Fruit fly (Drosophila melanogaster): ENCODE results near the gene CG31064.
A peak's percentile ranks its signal among the peaks of the same experiment; 100 is the strongest.

Gene CG31064

DNA sequence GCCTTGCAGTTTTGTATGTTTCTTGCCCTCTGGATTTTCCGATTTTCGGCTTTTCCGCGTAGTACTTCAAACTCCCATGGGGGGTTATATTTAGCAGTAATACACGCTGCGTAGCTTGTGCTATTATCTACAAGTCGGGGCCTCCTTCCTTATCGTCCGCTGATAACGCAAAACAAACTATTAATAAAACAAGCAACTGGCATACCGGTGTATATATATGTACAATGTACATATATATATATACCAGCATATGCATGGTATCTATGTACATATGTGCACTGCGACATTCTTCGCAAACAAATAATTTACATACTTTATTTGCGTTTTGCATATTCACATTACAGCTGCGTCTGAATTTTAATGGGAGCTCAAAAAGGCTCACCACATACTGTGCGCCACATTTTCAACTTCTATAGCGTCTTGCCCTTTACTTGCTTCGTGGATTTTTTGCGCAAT, 15.1 kb upstream of the CG31064 start:
- no peak for TF ChIP-seq CG17801 (GFP tag; optimal IDR thresholded peaks at IDR 0.05; ENCODE audit: partially characterized antibody)

DNA sequence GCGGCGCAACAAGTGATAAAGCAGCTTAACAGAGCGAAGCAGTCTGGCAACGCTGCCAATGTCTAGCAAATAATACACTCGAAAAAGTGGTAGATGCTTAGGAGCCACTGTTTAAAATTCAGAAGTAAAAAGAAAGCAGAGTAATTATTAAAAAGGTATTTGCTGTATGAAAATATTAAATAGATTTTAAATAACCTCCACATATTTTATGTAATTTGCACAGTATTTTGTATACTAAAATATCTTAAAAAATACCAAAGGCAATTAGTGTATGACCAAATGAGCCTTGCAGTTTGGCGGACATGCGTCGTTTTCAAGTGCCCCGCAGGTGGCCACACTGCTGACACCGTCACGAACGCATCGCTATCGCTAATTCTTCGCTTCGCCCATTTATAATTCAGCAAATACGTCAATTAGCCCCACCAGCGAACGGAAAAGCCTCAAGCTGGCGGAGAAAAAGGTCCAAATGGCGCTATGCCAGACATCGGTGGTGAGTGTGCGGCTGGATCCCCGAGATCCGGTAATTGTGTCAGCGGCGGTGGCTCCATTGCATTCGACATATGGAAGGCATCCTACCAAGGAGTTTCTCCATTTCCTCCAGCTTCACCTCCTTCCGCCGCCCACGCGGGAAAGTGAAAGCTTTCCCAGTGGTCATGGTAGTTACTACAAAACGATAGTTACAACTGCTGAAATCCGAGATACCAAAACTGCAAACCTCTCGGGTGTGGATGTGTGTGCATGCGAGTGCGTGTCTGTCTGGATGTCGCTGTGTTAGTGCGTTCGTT, 14.4 kb upstream of the CG31064 start, which contains the start of gene pll:
Gene pll (minus strand): TSS at position 47 of the 785 bp plus-strand sequence.
- TF ChIP-seq CG17801 (GFP tag; optimal IDR thresholded peaks at IDR 0.05; ENCODE audit: partially characterized antibody) = peak; percentile 82

DNA sequence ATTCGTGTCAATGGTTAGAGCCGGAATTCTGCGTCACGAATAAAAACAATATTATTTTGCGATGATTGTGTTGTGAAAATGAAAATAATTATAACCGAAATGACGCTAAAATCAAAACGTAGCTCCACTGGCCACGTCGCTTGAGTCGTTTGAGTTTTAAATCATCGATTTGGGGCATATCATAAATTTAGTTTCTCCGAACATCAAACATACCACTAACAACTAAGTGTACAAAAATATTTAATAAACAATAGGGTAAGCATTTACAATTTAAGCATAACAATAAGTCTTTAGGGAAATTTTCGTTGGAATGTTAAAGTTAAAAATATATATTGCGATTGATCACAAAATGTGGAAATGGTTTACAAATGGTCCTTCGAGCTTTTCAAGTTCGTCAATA, 12.0 kb upstream of the CG31064 start, which contains the start of the genes TTLL6B and TfIIA-L:
Gene TTLL6B (minus strand): TSS at position 101 of the 400 bp plus-strand sequence.
Gene TfIIA-L (plus strand): TSS at position 206 of the 400 bp plus-strand sequence.
- no peak for TF ChIP-seq CG17801 (GFP tag; optimal IDR thresholded peaks at IDR 0.05; ENCODE audit: partially characterized antibody)

DNA sequence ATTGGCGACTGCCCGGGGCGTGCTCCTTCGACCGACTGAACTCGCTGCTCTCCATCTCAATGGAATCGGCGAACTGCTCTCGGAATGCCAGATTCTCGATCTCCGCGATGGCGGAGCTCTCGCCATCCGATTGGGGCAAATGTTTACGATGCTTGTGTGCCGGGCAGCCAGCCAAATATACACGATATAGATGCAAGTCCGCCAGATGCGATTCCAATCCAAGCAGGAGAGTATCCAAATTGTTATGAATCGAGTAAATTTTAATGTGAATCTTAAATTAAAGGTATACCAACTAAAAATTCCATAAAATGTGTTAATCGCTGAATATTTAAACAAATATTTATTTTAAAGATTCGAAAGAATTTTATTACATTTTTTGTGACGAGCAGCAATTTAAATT, 9.0 kb upstream of the CG31064 start, which contains the start of gene CG5984:
Gene CG5984 (minus strand): TSS at position 101 of the 400 bp plus-strand sequence.
- no peak for TF ChIP-seq CG17801 (GFP tag; optimal IDR thresholded peaks at IDR 0.05; ENCODE audit: partially characterized antibody)

DNA sequence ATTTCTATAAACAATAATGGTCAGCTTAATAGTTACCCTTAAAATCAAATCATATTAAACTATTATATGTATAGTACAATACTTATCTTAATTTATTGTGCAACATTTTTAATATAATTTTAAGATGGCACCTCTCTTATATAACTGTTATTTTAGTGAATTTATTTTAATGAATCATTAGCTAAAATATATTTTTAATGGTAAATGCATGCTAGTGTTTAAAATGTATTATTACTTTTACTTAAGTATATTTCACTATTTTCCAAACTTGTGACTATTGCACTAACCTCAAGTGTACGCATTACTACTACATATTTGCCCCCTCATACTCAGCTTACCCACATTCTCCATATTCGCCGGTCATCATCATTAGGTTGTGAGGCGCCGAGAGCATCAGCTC, 7.4 kb upstream of the CG31064 start:
- TF ChIP-seq CG17801 (GFP tag; optimal IDR thresholded peaks at IDR 0.05; ENCODE audit: partially characterized antibody) = peak; percentile 89

DNA sequence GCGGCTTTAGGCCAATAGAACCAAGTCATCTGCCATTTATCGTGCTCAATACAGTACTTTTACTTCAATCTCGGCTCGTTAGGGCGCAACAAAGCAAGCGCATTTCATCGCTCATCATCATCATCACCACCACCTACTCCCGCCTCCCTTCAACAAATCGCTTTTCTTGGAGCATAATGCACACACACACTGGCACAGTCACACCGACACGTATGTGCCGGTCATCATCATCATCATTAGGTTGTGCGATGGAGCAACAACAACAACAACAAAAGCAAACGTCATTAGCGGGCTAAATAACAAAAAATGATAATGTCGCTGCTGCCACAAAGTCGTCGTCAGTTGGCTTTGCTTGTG, 6.5 kb upstream of the CG31064 start:
- TF ChIP-seq CG17801 (GFP tag; optimal IDR thresholded peaks at IDR 0.05; ENCODE audit: partially characterized antibody) = no peak

DNA sequence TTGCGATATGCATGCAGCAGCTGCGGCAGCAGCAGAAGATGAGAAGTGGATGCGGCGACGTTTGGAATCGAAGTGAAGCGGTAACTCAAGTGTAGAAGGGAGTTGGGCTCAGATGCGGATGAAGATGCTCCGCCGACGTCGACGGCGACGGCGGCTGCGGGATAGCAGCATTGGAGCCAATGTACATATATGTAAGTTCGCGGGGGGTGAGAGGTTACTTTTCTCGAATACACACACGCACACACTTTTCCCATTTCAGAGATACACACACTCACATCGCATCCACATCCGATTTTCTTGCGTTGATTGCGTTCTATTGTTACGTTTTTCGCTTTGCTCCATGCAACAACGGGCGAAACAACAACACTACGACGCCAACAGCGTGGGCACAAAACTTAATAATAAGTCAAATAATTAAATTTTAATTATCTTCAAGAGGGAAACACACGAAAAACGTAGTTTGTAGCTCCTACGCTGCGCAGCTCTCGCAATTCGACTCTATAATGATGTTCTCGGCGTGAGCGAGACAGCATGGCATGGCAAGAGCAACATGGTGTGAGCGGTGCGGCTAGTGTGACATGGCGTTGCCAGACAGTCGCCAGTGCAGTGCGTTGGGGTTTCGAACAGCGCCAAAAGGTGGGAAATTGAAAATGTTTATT, 6.0 kb upstream of the CG31064 start, which contains the start of gene CG18766:
Gene CG18766 (minus strand): TSS at position 508 of the 659 bp plus-strand sequence.
- no peak for TF ChIP-seq CG17801 (GFP tag; optimal IDR thresholded peaks at IDR 0.05; ENCODE audit: partially characterized antibody)

DNA sequence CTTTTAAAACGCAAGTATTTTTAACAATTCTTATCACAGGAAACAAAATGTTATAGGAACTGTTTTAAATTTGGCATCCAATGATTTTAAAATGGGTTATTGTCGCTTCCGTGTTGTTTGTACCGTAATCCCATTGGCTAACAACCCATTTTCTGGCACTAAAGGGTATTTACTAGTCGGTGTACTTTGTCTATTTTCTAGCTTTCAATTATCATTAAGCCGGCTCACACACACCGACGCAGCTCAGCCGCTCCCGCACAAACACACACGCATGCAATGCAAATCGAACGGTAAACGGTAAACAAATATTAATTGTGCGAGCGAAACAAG, 5.5 kb upstream of the CG31064 start:
- no peak for TF ChIP-seq CG17801 (GFP tag; optimal IDR thresholded peaks at IDR 0.05; ENCODE audit: partially characterized antibody)

DNA sequence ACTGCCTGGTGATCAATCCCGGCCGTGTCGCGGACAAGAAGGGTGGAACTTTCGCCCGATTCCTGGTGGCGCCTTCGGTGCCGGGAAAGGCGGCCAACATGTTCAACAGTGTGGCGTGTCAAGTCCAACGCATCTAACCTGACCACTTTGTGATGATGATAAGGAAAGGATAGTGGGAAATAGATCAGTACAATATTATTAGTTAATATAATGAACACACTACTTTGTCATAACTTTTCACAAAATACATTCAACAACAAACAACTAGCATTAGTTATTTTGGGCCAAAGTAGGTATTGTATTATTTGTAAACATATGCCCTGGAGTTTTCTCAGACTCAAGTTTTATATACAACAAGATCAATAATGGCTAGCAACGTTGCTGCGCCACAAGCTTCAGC, 2.1 kb upstream of the CG31064 start, which contains the start of gene CG17991:
Gene CG17991 (plus strand): TSS at position 301 of the 400 bp plus-strand sequence.
- no peak for TF ChIP-seq CG17801 (GFP tag; optimal IDR thresholded peaks at IDR 0.05; ENCODE audit: partially characterized antibody)

DNA sequence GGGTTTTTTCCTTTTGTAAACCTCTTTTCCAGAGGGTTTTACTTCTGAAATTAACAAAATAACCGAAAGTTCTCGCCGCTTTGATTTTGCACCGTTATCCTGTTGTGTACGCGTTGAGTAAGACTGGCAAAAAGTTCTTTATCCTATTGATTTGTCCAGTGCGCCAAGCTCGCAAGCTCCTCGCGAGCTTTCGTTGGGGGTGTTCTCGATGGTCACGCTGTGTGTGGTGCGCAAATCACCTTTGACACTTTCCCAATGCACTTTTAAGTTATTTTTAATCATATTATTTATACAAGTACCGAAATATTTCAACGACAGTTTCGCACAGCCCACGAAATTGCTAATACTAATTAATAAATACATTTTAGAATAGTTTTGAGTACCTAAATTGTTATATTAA, 905 bp downstream of the CG31064 start:
- no peak for TF ChIP-seq CG17801 (GFP tag; optimal IDR thresholded peaks at IDR 0.05; ENCODE audit: partially characterized antibody)

DNA sequence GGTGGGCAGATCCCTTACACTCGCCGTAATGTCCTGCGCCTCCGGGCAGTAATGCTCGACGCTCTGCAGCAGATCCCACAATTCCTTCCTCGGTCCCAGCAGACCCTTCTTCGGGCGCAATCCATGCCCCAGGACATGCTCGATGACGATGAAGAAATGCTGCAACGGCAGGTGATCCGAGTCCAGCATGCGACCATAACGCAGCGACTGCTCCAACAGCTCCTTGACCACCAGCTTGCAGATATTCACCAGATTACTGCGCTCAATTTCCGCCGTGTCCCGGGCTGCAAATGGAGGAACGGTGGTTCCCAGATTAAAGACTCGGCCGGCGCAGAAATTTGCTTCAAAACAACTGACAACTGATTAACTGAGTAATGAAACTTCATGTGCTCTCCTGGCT, 5.5 kb downstream of the CG31064 start, which contains the start of gene CG31068:
Gene CG31068 (plus strand): TSS at position 301 of the 400 bp plus-strand sequence.
- TF ChIP-seq CG17801 (GFP tag; optimal IDR thresholded peaks at IDR 0.05; ENCODE audit: partially characterized antibody) = no peak

DNA sequence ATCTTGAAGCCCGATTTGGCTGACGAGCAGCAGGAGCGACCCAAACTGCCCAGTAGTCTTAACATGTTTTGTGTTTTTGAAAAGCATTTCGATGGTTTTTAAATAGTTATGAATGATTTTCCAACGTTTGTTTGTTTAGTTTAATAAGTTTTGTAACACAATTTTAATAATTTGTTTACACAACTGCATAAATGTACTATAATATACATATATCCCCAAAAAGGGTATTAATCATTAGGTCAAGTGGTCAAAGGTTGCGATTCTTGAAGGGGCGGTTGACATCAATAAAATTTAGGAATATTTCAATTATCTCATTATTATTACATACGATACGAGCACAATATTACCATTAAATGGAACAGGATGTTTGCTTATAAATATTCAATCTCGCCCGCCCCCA, 9.5 kb downstream of the CG31064 start, which contains the start of gene CG42814:
Gene CG42814 (minus strand): TSS at position 101 of the 400 bp plus-strand sequence.
- no peak for TF ChIP-seq CG17801 (GFP tag; optimal IDR thresholded peaks at IDR 0.05; ENCODE audit: partially characterized antibody)

DNA sequence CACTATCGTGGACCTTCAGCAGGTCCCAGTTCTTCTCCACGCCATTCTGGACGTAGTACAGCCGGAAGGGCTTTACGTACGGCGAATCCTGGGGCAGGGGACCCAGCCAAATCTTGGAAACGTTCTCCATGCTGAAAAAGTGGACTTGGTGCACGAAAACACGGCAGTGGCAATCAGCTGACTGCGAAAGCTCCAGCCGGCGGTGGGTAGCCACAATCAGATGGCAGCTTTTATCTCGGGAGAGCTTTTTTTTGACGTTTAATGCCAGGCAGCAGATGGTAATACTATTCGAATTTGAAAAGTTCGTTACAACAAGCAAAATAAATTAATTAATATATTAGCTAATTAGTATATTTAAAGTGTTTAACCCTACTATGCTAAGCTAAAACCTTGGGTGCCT, 10.5 kb downstream of the CG31064 start, which contains the start of gene CG42813:
Gene CG42813 (minus strand): TSS at position 220 of the 400 bp plus-strand sequence.
- TF ChIP-seq CG17801 (GFP tag; optimal IDR thresholded peaks at IDR 0.05; ENCODE audit: partially characterized antibody) = no peak

DNA sequence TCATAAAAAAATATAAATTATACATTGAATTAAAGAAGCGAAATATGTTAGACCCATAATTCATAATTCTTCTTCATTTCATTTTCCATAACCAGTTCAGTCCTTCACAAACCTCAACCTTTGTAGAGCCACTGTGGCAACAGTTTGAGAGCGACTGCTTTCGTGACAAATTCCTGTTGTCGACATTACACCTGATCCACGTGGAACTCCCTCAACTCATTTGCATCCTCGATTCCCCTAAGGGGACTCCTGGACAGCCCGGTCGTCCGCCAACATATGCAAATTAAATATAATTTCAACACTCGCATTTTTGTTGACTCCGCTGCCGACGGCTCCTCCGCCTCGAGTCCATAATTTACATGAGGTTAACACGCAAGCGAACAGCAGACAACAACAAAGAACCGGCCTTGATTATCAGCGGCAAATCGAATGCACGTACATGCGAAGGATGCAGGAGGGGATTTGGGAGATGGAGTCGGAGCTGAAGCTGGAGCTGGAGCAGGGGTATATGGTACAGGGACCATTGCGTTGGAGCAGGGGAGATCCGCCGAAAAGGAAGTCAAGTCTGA, 12.7 kb downstream of the CG31064 start:
- TF ChIP-seq CG17801 (GFP tag; optimal IDR thresholded peaks at IDR 0.05; ENCODE audit: partially characterized antibody) = no peak

DNA sequence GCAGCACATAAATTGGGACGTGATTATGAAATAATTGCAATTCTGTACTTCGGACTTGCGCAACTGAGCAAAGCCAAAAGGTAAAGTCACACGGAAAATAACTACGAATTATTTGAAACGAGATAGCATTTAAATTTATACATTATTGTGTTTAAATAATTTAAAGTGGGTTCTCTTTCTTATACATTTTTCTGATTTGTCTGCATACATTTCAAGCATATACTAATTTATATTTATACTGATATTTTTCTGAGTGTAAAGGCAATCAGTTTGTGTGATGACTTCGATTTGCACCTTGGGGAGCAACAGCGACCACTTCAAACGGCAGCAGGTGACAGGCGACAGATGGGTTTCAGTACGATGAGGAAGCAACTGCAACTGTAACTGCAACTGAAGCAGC, 13.4 kb downstream of the CG31064 start:
- TF ChIP-seq CG17801 (GFP tag; optimal IDR thresholded peaks at IDR 0.05; ENCODE audit: partially characterized antibody) = no peak
